Fruit fly (Drosophila melanogaster) whole organism, prepupa: ENCODE measurements around the gene RpS6.

ENCODE experiments used
- Blimp-1 ChIP-seq: fragments of 200-800 bp; sonication (Bioruptor generic); optimal IDR thresholded peaks from 3 replicates; lab custom pipeline; 2017; ENCODE audit warnings: missing biosample characterization, missing genetic modification characterization, mild to moderate bottlenecking, moderate library complexity, missing genetic modification reagents
- CG10631 ChIP-seq: fragments of 200-800 bp; sonication (Bioruptor generic); optimal IDR thresholded peaks from 2 replicates; lab custom pipeline; 2016; ENCODE audit warnings: missing biosample characterization, missing genetic modification characterization
- CG10669 ChIP-seq: fragments of 200-800 bp; sonication (Bioruptor generic); optimal IDR thresholded peaks from 3 replicates; lab custom pipeline; 2018; ENCODE audit warnings: missing biosample characterization, mild to moderate bottlenecking, missing genetic modification characterization, moderate library complexity
- CG11762 ChIP-seq: fragments of 200-800 bp; sonication (Bioruptor generic); optimal IDR thresholded peaks from 3 replicates; lab custom pipeline; 2016; ENCODE audit warnings: missing biosample characterization, missing genetic modification characterization; ENCODE audit not compliant: insufficient read depth
- CG15336 ChIP-seq: fragments of 200-800 bp; sonication (Bioruptor generic); IDR thresholded peaks from 2 replicates; pipeline ENCODE4 v1.3.6; 2022; ENCODE audit warnings: missing biosample characterization, missing genetic modification characterization
- CG1621 ChIP-seq: fragments of 200-800 bp; sonication (Bioruptor generic); optimal IDR thresholded peaks from 3 replicates; lab custom pipeline; 2018; ENCODE audit warnings: missing biosample characterization, mild to moderate bottlenecking, missing genetic modification characterization
- CG16779 ChIP-seq: fragments of 200-800 bp; sonication (Bioruptor generic); optimal IDR thresholded peaks from 3 replicates; lab custom pipeline; 2017; ENCODE audit warnings: missing biosample characterization, mild to moderate bottlenecking, missing genetic modification characterization
- CG3032 ChIP-seq: fragments of 200-800 bp; optimal IDR thresholded peaks from 2 replicates; lab custom pipeline; 2019; ENCODE audit warnings: missing biosample characterization, mild to moderate bottlenecking, missing genetic modification characterization, moderate library complexity
- CG32006 ChIP-seq: fragments of 200-800 bp; sonication (Bioruptor generic); optimal IDR thresholded peaks from 3 replicates; lab custom pipeline; 2017; ENCODE audit warnings: missing biosample characterization, mild to moderate bottlenecking, missing genetic modification characterization
- CG34406 ChIP-seq: fragments of 200-800 bp; sonication (Bioruptor generic); optimal IDR thresholded peaks from 3 replicates; lab custom pipeline; 2016; ENCODE audit warnings: missing biosample characterization, missing genetic modification characterization
- CG3919 ChIP-seq: fragments of 200-800 bp; sonication (Bioruptor generic); optimal IDR thresholded peaks from 3 replicates; lab custom pipeline; 2016; ENCODE audit warnings: missing biosample characterization, missing genetic modification characterization
- CG4318 ChIP-seq: fragments of 200-800 bp; sonication (Bioruptor generic); optimal IDR thresholded peaks from 3 replicates; lab custom pipeline; 2017; ENCODE audit warnings: missing biosample characterization, mild to moderate bottlenecking, missing genetic modification characterization
- CG6163 ChIP-seq: fragments of 200-800 bp; sonication (Bioruptor generic); IDR thresholded peaks from 3 replicates; pipeline ENCODE4 v1.3.6; 2022; ENCODE audit warnings: missing biosample characterization, missing genetic modification characterization
- CG6276 ChIP-seq: fragments of 200-800 bp; sonication (Bioruptor generic); optimal IDR thresholded peaks from 2 replicates; lab custom pipeline; 2017; ENCODE audit warnings: missing biosample characterization, mild to moderate bottlenecking, missing genetic modification characterization
- CG6792 ChIP-seq: fragments of 200-800 bp; sonication (Bioruptor generic); optimal IDR thresholded peaks from 3 replicates; lab custom pipeline; 2016; ENCODE audit warnings: missing biosample characterization, missing genetic modification characterization
- CG6808 ChIP-seq: fragments of 200-800 bp; sonication (Bioruptor generic); optimal IDR thresholded peaks from 3 replicates; lab custom pipeline; 2017; ENCODE audit warnings: missing biosample characterization, missing genetic modification characterization, mild to moderate bottlenecking, moderate library complexity, missing genetic modification reagents
- CG8119 ChIP-seq: fragments of 200-800 bp; sonication (Bioruptor generic); IDR thresholded peaks from 3 replicates; pipeline ENCODE4 v1.3.6; 2022; ENCODE audit warnings: missing biosample characterization, missing genetic modification characterization
- CG8319 ChIP-seq: fragments of 200-800 bp; sonication (Bioruptor generic); optimal IDR thresholded peaks from 3 replicates; lab custom pipeline; 2016; ENCODE audit warnings: missing biosample characterization, missing genetic modification characterization
- CG8632 ChIP-seq: fragments of 200-800 bp; sonication (Bioruptor generic); optimal IDR thresholded peaks from 3 replicates; lab custom pipeline; 2016; ENCODE audit warnings: missing biosample characterization, missing genetic modification characterization
- Eip78C ChIP-seq: fragments of 200-800 bp; sonication (Bioruptor generic); peaks from one replicate; lab custom pipeline; 2016; ENCODE audit warnings: missing biosample characterization, missing genetic modification characterization
- Ets96B ChIP-seq: fragments of 200-800 bp; optimal IDR thresholded peaks from 2 replicates; lab custom pipeline; 2019; ENCODE audit warnings: missing biosample characterization, mild to moderate bottlenecking, missing genetic modification characterization, moderate library complexity
- Hr4 ChIP-seq: fragments of 200-800 bp; sonication (Bioruptor generic); optimal IDR thresholded peaks from 3 replicates; lab custom pipeline; 2016; ENCODE audit warnings: missing biosample characterization, missing genetic modification characterization
- Lpt ChIP-seq: fragments of 200-800 bp; sonication (Bioruptor generic); optimal IDR thresholded peaks from 3 replicates; lab custom pipeline; 2016; ENCODE audit warnings: missing biosample characterization, missing genetic modification characterization
- Met ChIP-seq: fragments of 200-800 bp; sonication (Bioruptor generic); optimal IDR thresholded peaks from 3 replicates; lab custom pipeline; 2016; ENCODE audit warnings: missing biosample characterization, missing genetic modification characterization
- Smox ChIP-seq: fragments of 200-800 bp; sonication (Bioruptor generic); optimal IDR thresholded peaks from 3 replicates; lab custom pipeline; 2016; ENCODE audit warnings: missing biosample characterization, missing genetic modification characterization
- Sox14 ChIP-seq: fragments of 200-800 bp; sonication (Bioruptor generic); optimal IDR thresholded peaks from 3 replicates; lab custom pipeline; 2016; ENCODE audit warnings: missing biosample characterization, missing genetic modification characterization
- Sox15 ChIP-seq: fragments of 200-800 bp; sonication (Bioruptor generic); optimal IDR thresholded peaks from 3 replicates; lab custom pipeline; 2016; ENCODE audit warnings: missing biosample characterization, missing genetic modification characterization
- achi ChIP-seq: fragments of 200-800 bp; sonication (Bioruptor generic); optimal IDR thresholded peaks from 3 replicates; lab custom pipeline; 2016; ENCODE audit warnings: missing biosample characterization, missing genetic modification characterization
- acj6 ChIP-seq: fragments of 200-800 bp; sonication (Bioruptor generic); optimal IDR thresholded peaks from 3 replicates; lab custom pipeline; 2016; ENCODE audit warnings: missing biosample characterization, missing genetic modification characterization
- dac ChIP-seq: fragments of 200-800 bp; sonication (Bioruptor generic); optimal IDR thresholded peaks from 2 replicates; lab custom pipeline; 2017; ENCODE audit warnings: missing biosample characterization, mild to moderate bottlenecking, missing genetic modification characterization
- dsx ChIP-seq: fragments of 200-800 bp; optimal IDR thresholded peaks from 3 replicates; lab custom pipeline; 2019; ENCODE audit warnings: missing biosample characterization, mild to moderate bottlenecking, missing genetic modification characterization, moderate library complexity; ENCODE audit not compliant: poor library complexity, severe bottlenecking
- eg ChIP-seq: fragments of 200-800 bp; sonication (Bioruptor generic); IDR thresholded peaks from 3 replicates; pipeline ENCODE4 v1.3.6; 2022; ENCODE audit warnings: missing biosample characterization, missing genetic modification characterization
- esn ChIP-seq: fragments of 200-800 bp; sonication (Bioruptor generic); optimal IDR thresholded peaks from 2 replicates; lab custom pipeline; 2016; ENCODE audit warnings: missing biosample characterization, mild to moderate bottlenecking, missing genetic modification characterization, moderate library complexity
- fkh ChIP-seq: fragments of 200-800 bp; sonication (Bioruptor generic); optimal IDR thresholded peaks from 3 replicates; lab custom pipeline; 2017; ENCODE audit warnings: missing biosample characterization, mild to moderate bottlenecking, missing genetic modification characterization, moderate library complexity
- lz ChIP-seq: fragments of 200-800 bp; sonication (Bioruptor generic); optimal IDR thresholded peaks from 3 replicates; lab custom pipeline; 2016; ENCODE audit warnings: missing biosample characterization, missing genetic modification characterization
- pdm3 ChIP-seq: fragments of 200-800 bp; sonication (Bioruptor generic); optimal IDR thresholded peaks from 3 replicates; lab custom pipeline; 2016; ENCODE audit warnings: missing biosample characterization, missing genetic modification characterization
- salr ChIP-seq, 2 experiments: fragments of 200-800 bp; sonication (Bioruptor generic); optimal IDR thresholded peaks; 3 replicates each; lab custom pipeline; 2016 to 2018; ENCODE audit warnings: missing biosample characterization in 2 of 2, missing genetic modification characterization in 2 of 2, mild to moderate bottlenecking in 1 of 2
- spab ChIP-seq: fragments of 200-800 bp; sonication (Bioruptor generic); optimal IDR thresholded peaks from 2 replicates; lab custom pipeline; 2017; ENCODE audit warnings: missing biosample characterization, mild to moderate bottlenecking, missing genetic modification characterization, missing genetic modification reagents
- ss ChIP-seq, 2 experiments: fragments of 200-800 bp; sonication (Bioruptor generic); optimal IDR thresholded peaks; 2 replicates in 1 of 2; 3 replicates in 1 of 2; lab custom pipeline; 2017 to 2018; ENCODE audit warnings: mild to moderate bottlenecking in 2 of 2, missing biosample characterization in 2 of 2, missing genetic modification characterization in 2 of 2, moderate library complexity in 1 of 2
- svp ChIP-seq: fragments of 200-800 bp; sonication (Bioruptor generic); peaks from one replicate; lab custom pipeline; 2016; ENCODE audit warnings: missing biosample characterization, missing genetic modification characterization
- vri ChIP-seq: fragments of 200-800 bp; sonication (Bioruptor generic); optimal IDR thresholded peaks from 3 replicates; lab custom pipeline; 2016; ENCODE audit warnings: missing biosample characterization, mild to moderate bottlenecking, missing genetic modification characterization

Gene RpS6

DNA sequence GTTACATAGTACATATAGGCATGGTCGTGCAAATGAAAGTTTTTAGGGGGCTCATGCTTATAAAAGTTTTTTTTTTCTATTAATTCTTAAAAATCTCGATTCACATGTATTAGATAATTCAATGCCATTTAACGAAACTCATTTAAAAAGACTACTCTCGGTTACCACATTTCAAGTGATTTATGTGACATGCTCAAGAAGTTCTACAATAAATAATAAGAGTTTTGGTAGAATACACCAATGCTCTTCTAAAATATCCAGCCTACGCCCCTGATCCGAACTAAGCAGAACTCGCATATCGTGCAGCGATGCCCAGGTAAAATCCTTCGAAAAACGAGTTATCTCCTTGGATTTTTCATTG is 8.6 kb downstream of the RpS6 start (continued):
- TF ChIP-seq ss (GFP tag; optimal IDR thresholded peaks at IDR 0.05; lab: Kevin White, UChicago) = peak; percentile 1 to 48
- peak; percentile 71 for TF ChIP-seq CG32006
- no peak for TF ChIP-seq eg
- TF ChIP-seq Sox14 (GFP tag; lab: Kevin White, UChicago) = peak; percentile 67
- peak; percentile 70 for TF ChIP-seq Smox (GFP tag; lab: Kevin White, UChicago)
- peak; percentile 67 for TF ChIP-seq pdm3 (GFP tag; lab: Kevin White, UChicago)
- TF ChIP-seq CG6792 (GFP tag; lab: Kevin White, UChicago) = peak; percentile 48
- TF ChIP-seq svp (GFP tag; lab: Kevin White, UChicago) = peak; percentile 80
- TF ChIP-seq CG6163 (GFP tag; lab: Robert Waterston, UW) = 0 out of 3 replicates have a peak, but pooled peaks have one; percentile 25
- no peak for TF ChIP-seq CG4318 (GFP tag; lab: Kevin White, UChicago)
- peak; percentile 53 for TF ChIP-seq CG10631 (GFP tag; lab: Kevin White, UChicago)
- peak; percentile 72 for TF ChIP-seq Met (GFP tag; lab: Kevin White, UChicago)
- TF ChIP-seq Lpt (GFP tag; lab: Kevin White, UChicago) = peak; percentile 27
- TF ChIP-seq CG34406 (GFP tag; lab: Kevin White, UChicago) = peak; percentile 41
- peak; percentile 67 for TF ChIP-seq lz (GFP tag; lab: Kevin White, UChicago)
- no peak for TF ChIP-seq CG16779 (tag; lab: Kevin White, UChicago)
- TF ChIP-seq CG6276 = peak; percentile 48
- TF ChIP-seq achi = peak; percentile 53
- TF ChIP-seq CG11762 (GFP tag; lab: Kevin White, UChicago) = peak; percentile 46
- TF ChIP-seq Eip78C (GFP tag; lab: Kevin White, UChicago) = peak; percentile 90
- no peak for TF ChIP-seq CG1621
- TF ChIP-seq fkh (GFP tag; lab: Kevin White, UChicago) = no peak
- no peak for TF ChIP-seq Sox15

DNA sequence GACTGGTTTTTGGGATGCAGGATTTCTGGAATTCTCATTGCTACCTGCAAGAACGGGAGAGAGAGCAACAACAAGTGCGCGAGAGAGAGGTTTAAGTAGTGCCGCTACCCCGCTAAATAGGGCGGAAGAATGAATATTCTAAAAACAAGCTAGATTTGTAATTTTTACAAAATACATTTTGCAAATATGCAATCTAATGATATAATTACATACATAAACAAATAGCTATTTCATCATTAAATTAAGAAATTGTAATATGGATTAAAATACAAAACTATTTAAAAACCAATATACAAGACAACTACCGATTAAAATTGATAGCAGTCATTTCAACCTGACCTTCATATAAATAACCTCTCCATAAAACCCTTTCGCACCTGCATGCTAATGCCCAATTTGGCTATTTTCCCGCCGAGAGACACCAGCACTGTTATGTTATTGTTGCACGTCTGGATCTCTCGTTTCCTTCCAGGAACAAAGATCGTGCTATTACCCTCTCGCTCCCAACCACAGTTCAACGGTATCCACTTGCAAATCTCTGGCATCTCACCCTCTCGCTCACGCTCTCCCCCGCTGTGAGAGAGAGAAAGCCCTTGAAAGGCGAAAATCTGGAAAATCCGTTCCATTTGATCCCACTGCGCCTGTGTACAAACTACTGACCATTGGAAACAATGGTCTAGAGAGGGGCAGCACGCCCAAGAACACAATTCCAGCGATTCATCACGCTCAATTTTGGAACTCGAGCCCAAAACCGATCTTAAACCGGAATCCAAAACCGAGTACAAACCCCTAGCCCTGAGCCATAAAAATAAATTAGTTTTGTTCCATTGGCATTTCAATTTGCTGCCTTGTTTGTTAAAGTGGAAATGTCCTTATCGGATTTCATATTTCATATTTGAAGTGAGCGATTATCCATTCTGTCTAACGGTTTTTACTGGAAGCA is 9.3 kb downstream of the RpS6 start, which contains the start of gene Nek2:
Nek2 (minus strand) TSS at position 51 of the 943 bp plus-strand sequence.
- no peak for TF ChIP-seq CG8119 (GFP tag; lab: Robert Waterston, UW)
- no peak for TF ChIP-seq CG8319
- no peak for TF ChIP-seq Met (GFP tag; lab: Kevin White, UChicago)
- peak; percentile 18 for TF ChIP-seq esn (GFP tag; lab: Kevin White, UChicago)
- TF ChIP-seq acj6 (GFP tag; lab: Kevin White, UChicago) = peak; percentile 14
- peak; percentile 27 for TF ChIP-seq Ets96B
- peak; percentile 36 for TF ChIP-seq dsx (GFP tag; lab: Kevin White, UChicago)
- TF ChIP-seq salr (GFP tag; optimal IDR thresholded peaks at IDR 0.05; lab: Kevin White, UChicago) = no peak
- TF ChIP-seq lz (GFP tag; lab: Kevin White, UChicago) = peak; percentile 9
- peak; percentile 26 for TF ChIP-seq CG10631 (GFP tag; lab: Kevin White, UChicago)
- TF ChIP-seq achi = peak; percentile 1
- 0 out of 2 replicates have a peak, but pooled peaks have one; percentile 15 for TF ChIP-seq CG15336
- TF ChIP-seq Blimp-1 = peak; percentile 6
- peak; percentile 16 for TF ChIP-seq Smox (GFP tag; lab: Kevin White, UChicago)
- peak; percentile 34 for TF ChIP-seq CG3032 (tag; lab: Kevin White, UChicago)
- TF ChIP-seq dac (GFP tag; lab: Kevin White, UChicago) = no peak
- TF ChIP-seq CG6808 (GFP tag; lab: Kevin White, UChicago) = peak; percentile 50
- TF ChIP-seq Eip78C (GFP tag; lab: Kevin White, UChicago) = peak; percentile 79
- TF ChIP-seq ss (GFP tag; optimal IDR thresholded peaks at IDR 0.05; lab: Kevin White, UChicago) = peak; percentile 42 to 52
- peak; percentile 19 for TF ChIP-seq CG10669 (GFP tag; lab: Kevin White, UChicago)
- peak; percentile 29 for TF ChIP-seq spab
- TF ChIP-seq CG32006 = peak; percentile 31
- peak; percentile 19 for TF ChIP-seq CG6276
- TF ChIP-seq CG3919 (GFP tag; lab: Kevin White, UChicago) = peak; percentile 33
- TF ChIP-seq Hr4 = no peak
- TF ChIP-seq CG8632 (GFP tag; lab: Kevin White, UChicago) = no peak
- peak; percentile 37 for TF ChIP-seq svp (GFP tag; lab: Kevin White, UChicago)
- peak; percentile 15 for TF ChIP-seq vri (GFP tag; lab: Kevin White, UChicago)
